Worm (Caenorhabditis elegans) whole organism, mixed stage, embryonic: Measurements from ENCODE around the gene ugt-41.

Source experiments
- M03D4.4 ChIP-seq: sonication (generic microtip); optimal IDR thresholded peaks from 2 replicates; lab custom pipeline; 2017; ENCODE audit warnings: mild to moderate bottlenecking, missing genetic modification characterization, missing compliant biosample characterization
- ces-1 ChIP-seq: fragments of 150-350 bp; optimal IDR thresholded peaks from 2 replicates; lab custom pipeline; 2014; ENCODE audit warnings: missing biosample characterization, missing genetic modification reagents, missing genetic modification characterization
- flh-1 ChIP-seq: fragments of 200-800 bp; sonication (Bioruptor generic); optimal IDR thresholded peaks from 2 replicates; lab custom pipeline; 2018; ENCODE audit warnings: mild to moderate bottlenecking, missing genetic modification characterization, moderate library complexity, missing compliant biosample characterization
- nhr-2 ChIP-seq: fragments of 150-350 bp; optimal IDR thresholded peaks from 2 replicates; lab custom pipeline; 2014; ENCODE audit warnings: missing biosample characterization, missing genetic modification characterization

ugt-41 gene

ce11 chrV:7111276-7111675, 52.1 kb downstream of the ugt-41 start:
- TF ChIP-seq nhr-2: no peak
- TF ChIP-seq M03D4.4: no peak
- TF ChIP-seq ces-1 (GFP tag; lab: Kevin White, UChicago): peak; percentile 95
- no peak for TF ChIP-seq flh-1 (GFP tag; lab: Kevin White, UChicago)
